Fruit fly (Drosophila melanogaster) whole organism, embryonic: ENCODE measurements around the gene r-l.

ENCODE experiments used
- Atf6 ChIP-seq: fragments of 200-800 bp; sonication (Bioruptor generic); IDR thresholded peaks from 2 replicates; pipeline ENCODE4 v1.3.6; 2022; ENCODE audit warnings: missing biosample characterization, missing genetic modification characterization
- CG10366 ChIP-seq: fragments of 200-800 bp; sonication (Bioruptor generic); IDR thresholded peaks from 2 replicates; pipeline ENCODE4 v1.3.6; 2022; ENCODE audit warnings: missing biosample characterization, missing genetic modification characterization
- CG10462 ChIP-seq: fragments of 200-800 bp; sonication (Bioruptor generic); optimal IDR thresholded peaks from 2 replicates; lab custom pipeline; 2016; ENCODE audit warnings: missing biosample characterization, missing genetic modification characterization
- CG11093 ChIP-seq: fragments of 200-800 bp; sonication (Bioruptor generic); IDR thresholded peaks from 3 replicates; pipeline ENCODE4 v1.3.6; 2022; ENCODE audit warnings: missing biosample characterization, missing genetic modification characterization
- CG12236 ChIP-seq: fragments of 200-800 bp; sonication (Bioruptor generic); optimal IDR thresholded peaks from 2 replicates; lab custom pipeline; 2016; ENCODE audit warnings: missing biosample characterization, missing genetic modification characterization
- CG13123 ChIP-seq: fragments of 200-800 bp; sonication (Bioruptor generic); optimal IDR thresholded peaks from 2 replicates; lab custom pipeline; 2016; ENCODE audit warnings: missing biosample characterization, missing genetic modification characterization
- CG13624 ChIP-seq: fragments of 200-800 bp; sonication (Bioruptor generic); optimal IDR thresholded peaks from 2 replicates; lab custom pipeline; 2016; ENCODE audit warnings: missing biosample characterization, missing genetic modification characterization
- CG15073 ChIP-seq: fragments of 200-800 bp; sonication (Bioruptor generic); optimal IDR thresholded peaks from 2 replicates; lab custom pipeline; 2016; ENCODE audit warnings: missing biosample characterization, missing genetic modification characterization
- CG1602 ChIP-seq: fragments of 200-800 bp; sonication (Bioruptor generic); optimal IDR thresholded peaks from 3 replicates; lab custom pipeline; 2016; ENCODE audit warnings: missing biosample characterization, missing genetic modification characterization
- CG1647 ChIP-seq: fragments of 200-800 bp; sonication (Bioruptor generic); optimal IDR thresholded peaks from 3 replicates; lab custom pipeline; 2016; ENCODE audit warnings: missing biosample characterization, missing genetic modification characterization
- CG17328 ChIP-seq: fragments of 200-800 bp; sonication (Bioruptor generic); IDR thresholded peaks from 2 replicates; pipeline ENCODE4 v1.3.6; 2022; ENCODE audit warnings: missing biosample characterization, missing genetic modification characterization
- CG17612 ChIP-seq: fragments of 200-800 bp; sonication (Bioruptor generic); IDR thresholded peaks from 2 replicates; pipeline ENCODE4 v1.3.6; 2022; ENCODE audit warnings: missing biosample characterization, missing genetic modification characterization
- CG1792 ChIP-seq: fragments of 200-800 bp; sonication (Bioruptor generic); optimal IDR thresholded peaks from 2 replicates; lab custom pipeline; 2016; ENCODE audit warnings: missing biosample characterization, missing genetic modification characterization
- CG18476 ChIP-seq: fragments of 200-800 bp; sonication (Bioruptor generic); optimal IDR thresholded peaks from 2 replicates; lab custom pipeline; 2016; ENCODE audit warnings: missing biosample characterization, mild to moderate bottlenecking, missing genetic modification characterization
- CG18599 ChIP-seq: fragments of 200-800 bp; sonication (Bioruptor generic); optimal IDR thresholded peaks from 3 replicates; lab custom pipeline; 2017; ENCODE audit warnings: missing biosample characterization, missing genetic modification characterization, mild to moderate bottlenecking, moderate library complexity, missing genetic modification reagents
- CG2875 ChIP-seq: fragments of 200-800 bp; sonication (Bioruptor generic); optimal IDR thresholded peaks from 2 replicates; lab custom pipeline; 2017; ENCODE audit warnings: missing biosample characterization, mild to moderate bottlenecking, missing genetic modification characterization, missing genetic modification reagents
- CG2889 ChIP-seq: fragments of 200-800 bp; sonication (Bioruptor generic); IDR thresholded peaks from 3 replicates; pipeline ENCODE4 v1.3.6; 2022; ENCODE audit warnings: missing biosample characterization, missing genetic modification characterization
- CG3163 ChIP-seq: fragments of 200-800 bp; sonication (Bioruptor generic); optimal IDR thresholded peaks from 3 replicates; lab custom pipeline; 2016; ENCODE audit warnings: missing biosample characterization, missing genetic modification characterization
- CG3407 ChIP-seq: fragments of 200-800 bp; sonication (Bioruptor generic); optimal IDR thresholded peaks from 2 replicates; lab custom pipeline; 2018; ENCODE audit warnings: missing biosample characterization, mild to moderate bottlenecking, missing genetic modification characterization
- CG5245 ChIP-seq: fragments of 200-800 bp; sonication (Bioruptor generic); optimal IDR thresholded peaks from 3 replicates; lab custom pipeline; 2016; ENCODE audit warnings: missing biosample characterization, missing genetic modification characterization
- CG6272 ChIP-seq: fragments of 200-800 bp; sonication (Bioruptor generic); IDR thresholded peaks from 2 replicates; pipeline ENCODE4 v1.3.6; 2022; ENCODE audit warnings: missing biosample characterization, missing genetic modification characterization
- CG7271 ChIP-seq: fragments of 200-800 bp; sonication (Bioruptor generic); optimal IDR thresholded peaks from 2 replicates; lab custom pipeline; 2018; ENCODE audit warnings: missing biosample characterization, mild to moderate bottlenecking, missing genetic modification characterization, moderate library complexity
- CG8281 ChIP-seq: fragments of 200-800 bp; sonication (Bioruptor generic); optimal IDR thresholded peaks from 2 replicates; lab custom pipeline; 2018; ENCODE audit warnings: missing biosample characterization, mild to moderate bottlenecking, missing genetic modification characterization, moderate library complexity
- CkIIα-i1 ChIP-seq: fragments of 200-800 bp; sonication (Bioruptor generic); IDR thresholded peaks from 2 replicates; pipeline ENCODE4 v1.3.6; 2022; ENCODE audit warnings: missing biosample characterization, missing genetic modification characterization
- Dad ChIP-seq: fragments of 200-800 bp; sonication (Bioruptor generic); optimal IDR thresholded peaks from 3 replicates; lab custom pipeline; 2016; ENCODE audit warnings: missing biosample characterization, missing genetic modification characterization
- Dfd ChIP-seq, 2 experiments: fragments of >200 bp; optimal IDR thresholded peaks; 2 replicates each; lab custom pipeline; 2017; ENCODE audit warnings: missing biosample characterization in 2 of 2, missing genetic modification characterization in 2 of 2
- E2f2 ChIP-seq: fragments of 200-800 bp; sonication (Bioruptor generic); IDR thresholded peaks from 2 replicates; pipeline ENCODE4 v1.3.6; 2022; ENCODE audit warnings: missing biosample characterization, missing genetic modification characterization
- Eip74EF ChIP-seq, 2 experiments: fragments of 200-800 bp in 1 of 2; fragments of >200 bp in 1 of 2; sonication (Bioruptor generic) in 1 of 2; optimal IDR thresholded peaks; 2 replicates each; lab custom pipeline; 2017 to 2019; ENCODE audit warnings: missing biosample characterization in 2 of 2, missing genetic modification characterization in 2 of 2, mild to moderate bottlenecking in 1 of 2, moderate library complexity in 1 of 2
- Hr51 ChIP-seq, 2 experiments: fragments of 200-800 bp; sonication (Bioruptor generic); optimal IDR thresholded peaks; 2 replicates in 1 of 2; 3 replicates in 1 of 2; lab custom pipeline; 2016 to 2018; ENCODE audit warnings: missing biosample characterization in 2 of 2, missing genetic modification characterization in 2 of 2, mild to moderate bottlenecking in 1 of 2, moderate library complexity in 1 of 2
- Kr ChIP-seq: fragments of 200-800 bp; sonication (Bioruptor generic); optimal IDR thresholded peaks from 2 replicates; lab custom pipeline; 2017; ENCODE audit warnings: missing biosample characterization, mild to moderate bottlenecking, missing genetic modification characterization
- Lpt ChIP-seq: fragments of >200 bp; optimal IDR thresholded peaks from 2 replicates; lab custom pipeline; 2018; ENCODE audit warnings: missing biosample characterization, missing genetic modification characterization
- Stat92E ChIP-seq, 3 experiments: fragments of >200 bp in 2 of 3; fragments of 200-800 bp in 1 of 3; sonication (Bioruptor generic) in 1 of 3; optimal IDR thresholded peaks; 2 replicates each; lab custom pipeline; 2017 to 2019; ENCODE audit warnings: missing biosample characterization in 3 of 3, missing genetic modification characterization in 3 of 3, mild to moderate bottlenecking in 1 of 3, moderate library complexity in 1 of 3
- Tbp ChIP-seq: fragments of >200 bp; optimal IDR thresholded peaks from 2 replicates; lab custom pipeline; 2018; ENCODE audit warnings: missing biosample characterization, missing genetic modification characterization
- bigmax ChIP-seq: fragments of 200-800 bp; sonication (Bioruptor generic); optimal IDR thresholded peaks from 2 replicates; lab custom pipeline; 2018; ENCODE audit warnings: missing biosample characterization, mild to moderate bottlenecking, missing genetic modification characterization
- br ChIP-seq: fragments of >200 bp; optimal IDR thresholded peaks from 2 replicates; lab custom pipeline; 2017
- caup ChIP-seq: fragments of 200-800 bp; sonication (Bioruptor generic); optimal IDR thresholded peaks from 3 replicates; lab custom pipeline; 2017; ENCODE audit warnings: missing biosample characterization, mild to moderate bottlenecking, missing genetic modification characterization, moderate library complexity; ENCODE audit not compliant: severe bottlenecking
- chif ChIP-seq, 2 experiments: fragments of 200-800 bp; sonication (Bioruptor generic); optimal IDR thresholded peaks; 3 replicates each; lab custom pipeline; 2016; ENCODE audit warnings: missing biosample characterization in 2 of 2, missing genetic modification characterization in 2 of 2
- crc ChIP-seq: fragments of 200-800 bp; sonication (Bioruptor generic); optimal IDR thresholded peaks from 2 replicates; lab custom pipeline; 2016; ENCODE audit warnings: missing biosample characterization, missing genetic modification characterization
- disco-r ChIP-seq: fragments of 200-800 bp; sonication (Bioruptor generic); optimal IDR thresholded peaks from 2 replicates; lab custom pipeline; 2016; ENCODE audit warnings: missing biosample characterization, missing genetic modification characterization
- eve ChIP-seq, 2 experiments: fragments of >200 bp; optimal IDR thresholded peaks; 2 replicates each; lab custom pipeline; 2017; ENCODE audit warnings: missing biosample characterization in 2 of 2, missing genetic modification characterization in 2 of 2
- grn ChIP-seq: fragments of 200-800 bp; sonication (Bioruptor generic); optimal IDR thresholded peaks from 3 replicates; lab custom pipeline; 2017; ENCODE audit warnings: missing biosample characterization, missing genetic modification characterization
- gsb-n ChIP-seq: fragments of 200-800 bp; sonication (Bioruptor generic); optimal IDR thresholded peaks from 3 replicates; lab custom pipeline; 2018; ENCODE audit warnings: missing biosample characterization, mild to moderate bottlenecking, missing genetic modification characterization
- jigr1 ChIP-seq: fragments of 200-800 bp; sonication (Bioruptor generic); IDR thresholded peaks from 3 replicates; pipeline ENCODE4 v1.3.6; 2022; ENCODE audit warnings: missing biosample characterization, missing genetic modification characterization
- maf-S ChIP-seq: fragments of 200-800 bp; sonication (Bioruptor generic); optimal IDR thresholded peaks from 2 replicates; lab custom pipeline; 2016; ENCODE audit warnings: missing biosample characterization, missing genetic modification characterization
- onecut ChIP-seq: fragments of 200-800 bp; sonication (Bioruptor generic); IDR thresholded peaks from 2 replicates; pipeline ENCODE4 v1.3.6; 2022; ENCODE audit warnings: missing biosample characterization, missing genetic modification characterization
- sens-2 ChIP-seq: fragments of 200-800 bp; sonication (Bioruptor generic); IDR thresholded peaks from 2 replicates; pipeline ENCODE4 v1.3.6; 2022; ENCODE audit warnings: missing biosample characterization, missing genetic modification characterization
- tup ChIP-seq: fragments of 200-800 bp; sonication (Bioruptor generic); optimal IDR thresholded peaks from 2 replicates; lab custom pipeline; 2016; ENCODE audit warnings: missing biosample characterization, mild to moderate bottlenecking, missing genetic modification characterization, moderate library complexity
- vfl ChIP-seq: fragments of 200-800 bp; sonication (Bioruptor generic); optimal IDR thresholded peaks from 2 replicates; lab custom pipeline; 2016; ENCODE audit warnings: missing biosample characterization, missing genetic modification characterization
- wdn ChIP-seq: fragments of 200-800 bp; sonication (Bioruptor generic); IDR thresholded peaks from 2 replicates; pipeline ENCODE4 v1.3.6; 2022; ENCODE audit warnings: missing biosample characterization, missing genetic modification characterization
- zfh1 ChIP-seq: fragments of 200-800 bp; sonication (Bioruptor generic); IDR thresholded peaks from 3 replicates; pipeline ENCODE4 v1.3.6; 2022; ENCODE audit warnings: missing biosample characterization, missing genetic modification characterization
- zfh2 ChIP-seq: fragments of 200-800 bp; sonication (Bioruptor generic); optimal IDR thresholded peaks from 2 replicates; lab custom pipeline; 2016; ENCODE audit warnings: missing biosample characterization, missing genetic modification characterization

Gene r-l

DNA sequence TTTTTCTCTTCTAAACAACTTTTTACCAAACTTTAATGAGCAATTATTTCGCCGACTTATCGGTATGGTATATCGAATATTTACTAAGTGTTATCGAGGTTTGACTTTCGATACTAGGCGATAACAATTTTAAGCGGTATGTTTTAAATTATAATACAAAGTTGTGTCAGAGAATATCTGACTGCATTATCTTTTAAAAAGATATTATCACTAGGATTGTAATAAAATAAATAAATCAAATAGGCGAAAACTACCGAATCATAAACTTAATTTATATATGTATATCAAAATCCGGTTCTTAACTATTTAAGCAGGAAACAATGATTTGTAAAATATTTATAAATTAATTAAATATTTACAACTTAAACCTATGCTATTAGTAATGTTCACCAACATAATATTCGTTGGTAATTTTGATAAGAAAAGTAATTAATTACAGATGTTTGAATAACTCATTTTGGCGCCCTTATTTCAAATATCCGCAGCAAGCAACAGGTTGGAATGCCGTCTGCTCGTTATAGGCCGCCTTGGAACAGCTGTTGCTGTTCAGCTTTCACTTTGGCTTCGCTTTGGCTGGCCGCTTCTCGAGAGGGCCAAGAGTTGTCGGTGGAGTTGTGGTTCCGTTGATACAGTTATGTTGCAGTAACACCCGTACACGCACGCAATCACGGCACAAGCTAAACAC is 34.9 kb upstream of the r-l start, which contains the start of the genes Sec15 and rtet (continued):
- TF ChIP-seq CG13123 (no peak), gsb-n (tag; lab: Kevin White, UChicago) (no peak), CG12236 (GFP tag; lab: Kevin White, UChicago) (no peak), CG18599 (GFP tag; lab: Kevin White, UChicago) (peak; percentile 70), crc (GFP tag; lab: Kevin White, UChicago) (no peak), caup (GFP tag; lab: Kevin White, UChicago) (peak; percentile 41), CG1647 (GFP tag; lab: Kevin White, UChicago) (no peak), Kr (GFP tag; lab: Kevin White, UChicago) (no peak), CG7271 (no peak), onecut (GFP tag; lab: Robert Waterston, UW) (peak; percentile 75), CG1602 (peak; percentile 15), Lpt (no peak), jigr1 (no peak), chif (GFP tag; optimal IDR thresholded peaks at IDR 0.05; lab: Kevin White, UChicago) (peak; percentile 3 to 39), sens-2 (GFP tag; lab: Robert Waterston, UW) (peak; percentile 34; the same call in 1 of the 2 replicates), Eip74EF (GFP tag; optimal IDR thresholded peaks at IDR 0.05; lab: Kevin White, UChicago) (no peak), Dad (GFP tag; lab: Kevin White, UChicago) (peak; percentile 36), CG6272 (peak; percentile 64), CG15073 (GFP tag; lab: Kevin White, UChicago) (no peak), E2f2 (GFP tag; lab: Robert Waterston, UW) (peak; percentile 80), CG18476 (GFP tag; lab: Kevin White, UChicago) (peak; percentile 64), Tbp (GFP tag; lab: Kevin White, UChicago) (no peak), Stat92E (GFP tag; optimal IDR thresholded peaks at IDR 0.05; lab: Kevin White, UChicago) (no peak), maf-S (GFP tag; lab: Kevin White, UChicago) (no peak), CG5245 (GFP tag; lab: Kevin White, UChicago) (peak; percentile 16), CG2889 (GFP tag; lab: Robert Waterston, UW) (peak; percentile 42; the same call in 1 of the 3 replicates), CG3163 (GFP tag; lab: Kevin White, UChicago) (no peak), CG17612 (no peak), grn (GFP tag; lab: Kevin White, UChicago) (no peak), wdn (GFP tag; lab: Robert Waterston, UW) (0 out of 2 replicates have a peak, but pooled peaks have one; percentile 11), CG13624 (GFP tag; lab: Kevin White, UChicago) (peak; percentile 45), zfh2 (GFP tag; lab: Kevin White, UChicago) (peak; percentile 1), disco-r (no peak), zfh1 (GFP tag; lab: Robert Waterston, UW) (peak; percentile 48; the same call in 2 of the 3 replicates), Hr51 (GFP tag; optimal IDR thresholded peaks at IDR 0.05; lab: Kevin White, UChicago) (peak; percentile 50 to 74), CG2875 (GFP tag; lab: Kevin White, UChicago) (no peak), eve (GFP tag; optimal IDR thresholded peaks at IDR 0.05; lab: Kevin White, UChicago) (no peak), CG10462 (GFP tag; lab: Kevin White, UChicago) (no peak), tup (GFP tag; lab: Kevin White, UChicago) (no peak), Atf6 (GFP tag; lab: Robert Waterston, UW) (peak; percentile 45; the same call in 1 of the 2 replicates), CG3407 (GFP tag; lab: Kevin White, UChicago) (no peak), CG1792 (GFP tag; lab: Kevin White, UChicago) (peak; percentile 91), br (lab: Kevin White, UChicago) (no peak), CG17328 (GFP tag; lab: Robert Waterston, UW) (peak; percentile 18; the same call in 1 of the 2 replicates), CG10366 (GFP tag; lab: Robert Waterston, UW) (peak; percentile 62), bigmax (no peak), vfl (no peak), CG11093 (no peak), CG8281 (tag; lab: Kevin White, UChicago) (no peak), CkIIα-i1 (GFP tag; lab: Robert Waterston, UW) (no peak), Dfd (GFP tag; optimal IDR thresholded peaks at IDR 0.05; lab: Kevin White, UChicago) (no peak)
